Worm (Caenorhabditis elegans): Measurements from ENCODE around the gene kgb-2.

Gene kgb-2

ce11 chrIV:3570612-3571011 lies 36.0 kb upstream of the kgb-2 start:
- TF ChIP-seq eyg-1 (tag; optimal IDR thresholded peaks at IDR 0.05): no peak
- no peak for TF ChIP-seq zip-5 (tag; optimal IDR thresholded peaks at IDR 0.05)
- TF ChIP-seq ceh-2 (tag; optimal IDR thresholded peaks at IDR 0.05): no peak
- no peak for TF ChIP-seq pax-1 (tag; optimal IDR thresholded peaks at IDR 0.05)
- no peak for TF ChIP-seq ceh-30 (tag; optimal IDR thresholded peaks at IDR 0.05)

ce11 chrIV:3578155-3578554 lies 28.4 kb upstream of the kgb-2 start, which contains the start of gene Y37E11B.2:
Y37E11B.2 (plus strand) TSS chrIV:3578455.
- no peak for TF ChIP-seq hlh-13 (GFP tag; optimal IDR thresholded peaks at IDR 0.05)
- no peak for TF ChIP-seq ceh-18 (tag; optimal IDR thresholded peaks at IDR 0.05)
- TF ChIP-seq fkh-10 (GFP tag; optimal IDR thresholded peaks at IDR 0.05): no peak
- TF ChIP-seq dmd-4 (tag; optimal IDR thresholded peaks at IDR 0.05; ENCODE audit: borderline replicate concordance): no peak
- no peak for TF ChIP-seq sox-2 (GFP tag; IDR thresholded peaks at IDR 0.05)
- TF ChIP-seq odd-2 (tag; optimal IDR thresholded peaks at IDR 0.05): no peak
- TF ChIP-seq nhr-11 (tag; optimal IDR thresholded peaks at IDR 0.05): no peak
- TF ChIP-seq elt-4 (tag; optimal IDR thresholded peaks at IDR 0.05): no peak
- TF ChIP-seq ref-2 (tag; optimal IDR thresholded peaks at IDR 0.05): no peak
- no peak for TF ChIP-seq ahr-1 (tag; optimal IDR thresholded peaks at IDR 0.05)
- TF ChIP-seq sdc-2 (tag; optimal IDR thresholded peaks at IDR 0.05): no peak
- no peak for TF ChIP-seq zip-5 (tag; optimal IDR thresholded peaks at IDR 0.05)
- no peak for TF ChIP-seq ceh-30 (tag; optimal IDR thresholded peaks at IDR 0.05)
- no peak for TF ChIP-seq pat-9 (tag; optimal IDR thresholded peaks at IDR 0.05)
- no peak for TF ChIP-seq ceh-14 (tag; optimal IDR thresholded peaks at IDR 0.05)
- TF ChIP-seq T23F11.4 (GFP tag; optimal IDR thresholded peaks at IDR 0.05): no peak
- TF ChIP-seq ceh-34 (tag; optimal IDR thresholded peaks at IDR 0.05): no peak

DNA sequence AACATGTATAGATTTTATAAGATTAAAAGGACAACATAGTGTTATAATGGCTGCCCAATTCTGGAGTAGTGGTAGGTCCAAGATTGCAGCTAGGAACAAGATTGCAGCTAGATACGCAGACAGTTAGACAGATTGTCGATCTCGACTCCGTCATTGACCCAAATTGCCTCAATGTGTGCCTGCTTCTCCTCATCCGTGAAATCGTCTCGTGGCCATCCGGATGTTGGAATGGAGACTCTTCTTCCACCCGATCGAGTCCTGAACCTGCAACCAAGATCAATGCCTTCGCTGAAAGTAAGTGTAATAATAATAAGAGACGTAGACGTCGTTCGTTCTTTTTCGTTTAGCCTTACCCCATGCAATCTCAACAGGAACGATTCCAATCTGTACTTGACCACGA lies 27.9 kb upstream of the kgb-2 start:
- no peak for TF ChIP-seq pat-9 (tag; optimal IDR thresholded peaks at IDR 0.05)

- no peak for TF ChIP-seq pha-2 (tag; optimal IDR thresholded peaks at IDR 0.05)
- no peak for TF ChIP-seq pag-3 (tag; optimal IDR thresholded peaks at IDR 0.05; ENCODE audit: borderline replicate concordance)
- no peak for TF ChIP-seq sox-4 (tag; optimal IDR thresholded peaks at IDR 0.05)
- TF ChIP-seq K09A11.1 (tag; optimal IDR thresholded peaks at IDR 0.05; ENCODE audit: insufficient read depth): no peak
- TF ChIP-seq npax-4 (tag; optimal IDR thresholded peaks at IDR 0.05): no peak
- no peak for TF ChIP-seq unc-42 (tag; optimal IDR thresholded peaks at IDR 0.05)
- no peak for TF ChIP-seq unc-86 (tag; optimal IDR thresholded peaks at IDR 0.05)
- no peak for TF ChIP-seq lin-11 (tag; optimal IDR thresholded peaks at IDR 0.05)
- no peak for TF ChIP-seq mec-3 (tag; optimal IDR thresholded peaks at IDR 0.05; ENCODE audit: borderline replicate concordance)
- no peak for TF ChIP-seq ceh-9 (tag; optimal IDR thresholded peaks at IDR 0.05)
- no peak for TF ChIP-seq unc-3 (GFP tag; conservative IDR thresholded peaks at IDR 0.05)
- no peak for TF ChIP-seq unc-3 (tag; optimal IDR thresholded peaks at IDR 0.05)
- TF ChIP-seq ceh-18 (tag; optimal IDR thresholded peaks at IDR 0.05): no peak
- no peak for TF ChIP-seq tbx-7 (tag; optimal IDR thresholded peaks at IDR 0.05)
- no peak for TF ChIP-seq zip-5 (tag; optimal IDR thresholded peaks at IDR 0.05)
- TF ChIP-seq ceh-48 (tag; optimal IDR thresholded peaks at IDR 0.05): no peak
- TF ChIP-seq madf-2 (tag; optimal IDR thresholded peaks at IDR 0.05): no peak
- no peak for TF ChIP-seq dve-1 (tag; optimal IDR thresholded peaks at IDR 0.05)
- no peak for TF ChIP-seq F13H6.1 (tag; optimal IDR thresholded peaks at IDR 0.05)
- TF ChIP-seq ceh-45 (GFP tag; IDR thresholded peaks at IDR 0.05): no peak
Observed at ce11 chrIV:3579477-3579975, 27.1 kb upstream of the kgb-2 start, which contains the start of gene Y37E11B.1. Y37E11B.1 (plus strand) TSS chrIV:3579621.
